Worm (Caenorhabditis elegans) whole organism, midembryonic: ENCODE measurements around the gene lido-1.

Experiments used
- flt-1 ChIP-seq: fragments of 200-800 bp; sonication (Bioruptor generic); IDR thresholded peaks from 2 replicates; pipeline ENCODE4 v1.3.6; 2022; ENCODE audit warnings: missing genetic modification characterization, missing compliant biosample characterization
- tab-1 ChIP-seq: fragments of 200-800 bp; sonication (Bioruptor generic); IDR thresholded peaks from 2 replicates; pipeline ENCODE4 v1.3.6; 2022; ENCODE audit warnings: missing genetic modification characterization, missing compliant biosample characterization
- ztf-23 ChIP-seq: fragments of 200-800 bp; sonication (Bioruptor generic); IDR thresholded peaks from 2 replicates; pipeline ENCODE4 v1.3.6; 2022; ENCODE audit warnings: missing genetic modification reagents, missing genetic modification characterization, missing compliant biosample characterization
- ztf-29 ChIP-seq: fragments of 200-800 bp; sonication (Bioruptor generic); IDR thresholded peaks from 2 replicates; pipeline ENCODE4 v1.3.6; 2022; ENCODE audit warnings: missing genetic modification reagents, missing genetic modification characterization, missing compliant biosample characterization

ce11 chrX:17058340-17058739, 38.0 kb downstream of the lido-1 start:
- TF ChIP-seq flt-1 (GFP tag; lab: Robert Waterston, UW) = no peak
- TF ChIP-seq ztf-23 (GFP tag; lab: Robert Waterston, UW) = 0 out of 2 replicates have a peak, but pooled peaks have one; percentile 25
- TF ChIP-seq tab-1 = no peak
- TF ChIP-seq ztf-29 (GFP tag; lab: Robert Waterston, UW) = no peak
